Worm (Caenorhabditis elegans) whole organism, dauer: ENCODE data around the gene C47G2.4.

Experiments used
- unc-62 ChIP-seq: sonication (generic microtip); optimal IDR thresholded peaks from 2 replicates; lab custom pipeline; 2017; ENCODE audit warnings: missing biosample characterization, missing genetic modification reagents, missing genetic modification characterization

Gene C47G2.4

ce11 chrII:11293433-11293832, at the start of gene C47G2.4:
Gene C47G2.4 (minus strand): TSS chrII:11293606.
- no peak for TF ChIP-seq unc-62

- TF ChIP-seq unc-62 = no peak
Observed at ce11 chrII:11339507-11339906, 46.1 kb upstream of the C47G2.4 start, which contains the start of gene rmd-3. Gene rmd-3 (minus strand): TSS chrII:11339607.

- TF ChIP-seq unc-62 = no peak
Observed at ce11 chrII:11337497-11338040, 44.2 kb upstream of the C47G2.4 start, which contains the start of gene sqt-1. Gene sqt-1 (minus strand): TSS chrII:11337837.

ce11 chrII:11336640-11337241, 43.3 kb upstream of the C47G2.4 start:
- no peak for TF ChIP-seq unc-62

- no peak for TF ChIP-seq unc-62
Observed at ce11 chrII:11336163-11336562, 42.8 kb upstream of the C47G2.4 start.

ce11 chrII:11335670-11336069, 42.3 kb upstream of the C47G2.4 start:
- TF ChIP-seq unc-62 = no peak

- no peak for TF ChIP-seq unc-62
Observed at ce11 chrII:11333846-11334638, 40.6 kb upstream of the C47G2.4 start.

ce11 chrII:11333375-11333774, 40.0 kb upstream of the C47G2.4 start:
- no peak for TF ChIP-seq unc-62

- TF ChIP-seq unc-62 = no peak
Observed at ce11 chrII:11329021-11329479, 35.6 kb upstream of the C47G2.4 start, which contains the start of gene tag-180. Gene tag-180 (minus strand): TSS chrII:11329429.

ce11 chrII:11319591-11319990, 26.2 kb upstream of the C47G2.4 start, which contains the start of gene nlp-51:
Gene nlp-51 (minus strand): TSS chrII:11319691.
- TF ChIP-seq unc-62 = no peak

ce11 chrII:11316663-11317062, 23.3 kb upstream of the C47G2.4 start:
- TF ChIP-seq unc-62 = no peak

- no peak for TF ChIP-seq unc-62
Observed at ce11 chrII:11314165-11314564, 20.8 kb upstream of the C47G2.4 start, which contains the start of gene T24F1.4. Gene T24F1.4 (minus strand): TSS chrII:11314265.

- no peak for TF ChIP-seq unc-62
Observed at ce11 chrII:11312223-11312622, 18.8 kb upstream of the C47G2.4 start, which contains the start of gene T24F1.7. Gene T24F1.7 (plus strand): TSS chrII:11312523.

ce11 chrII:11307953-11308352, 14.5 kb upstream of the C47G2.4 start:
- no peak for TF ChIP-seq unc-62

ce11 chrII:11307332-11307731, 13.9 kb upstream of the C47G2.4 start:
- TF ChIP-seq unc-62 = no peak

- TF ChIP-seq unc-62 = no peak
Observed at ce11 chrII:11305627-11306449, 12.4 kb upstream of the C47G2.4 start, which contains the start of gene rsf-1. Gene rsf-1 (plus strand): TSS chrII:11306399.
